Worm (Caenorhabditis elegans): ENCODE measurements around the gene B0507.1.

B0507.1 gene

ce11 chrV:8784485-8784884 is 8.1 kb downstream of the B0507.1 start:
- TF ChIP-seq pha-4 (tag; optimal IDR thresholded peaks at IDR 0.05) (peak; percentile 46), nhr-23 (tag; optimal IDR thresholded peaks at IDR 0.05) (no peak), elt-2 (tag; optimal IDR thresholded peaks at IDR 0.05) (peak; percentile 34)

- TF ChIP-seq jun-1 (tag; optimal IDR thresholded peaks at IDR 0.05) (no peak), lin-15B (tag; optimal IDR thresholded peaks at IDR 0.05) (peak; percentile 10), unc-62 (GFP tag; optimal IDR thresholded peaks at IDR 0.05) (no peak), pha-4 (tag; optimal IDR thresholded peaks at IDR 0.05) (peak; percentile 31), nhr-11 (tag; optimal IDR thresholded peaks at IDR 0.05) (no peak), ceh-9 (tag; optimal IDR thresholded peaks at IDR 0.05) (no peak), lin-39 (tag; optimal IDR thresholded peaks at IDR 0.05) (peak; percentile 34), ztf-11 (tag; optimal IDR thresholded peaks at IDR 0.05) (no peak), hmg-11 (tag; optimal IDR thresholded peaks at IDR 0.05) (peak; percentile 51), elt-3 (tag; optimal IDR thresholded peaks at IDR 0.05) (no peak), egl-27 (tag; optimal IDR thresholded peaks at IDR 0.05) (no peak), nhr-76 (tag; optimal IDR thresholded peaks at IDR 0.05) (no peak), sea-2 (GFP tag; optimal IDR thresholded peaks at IDR 0.05) (no peak), R02D3.7 (tag; optimal IDR thresholded peaks at IDR 0.05) (no peak), fos-1 (tag; optimal IDR thresholded peaks at IDR 0.05) (no peak), elt-2 (tag; optimal IDR thresholded peaks at IDR 0.05) (peak; percentile 52), elt-1 (tag; optimal IDR thresholded peaks at IDR 0.05) (no peak), ama-1 (optimal IDR thresholded peaks at IDR 0.05) (no peak), lsy-12 (tag; optimal IDR thresholded peaks at IDR 0.05) (no peak), nhr-25 (tag; optimal IDR thresholded peaks at IDR 0.05) (no peak), nhr-28 (tag; optimal IDR thresholded peaks at IDR 0.05) (no peak), nhr-43 (tag; optimal IDR thresholded peaks at IDR 0.05; ENCODE audit: poor library complexity, severe bottlenecking) (no peak), skn-1 (tag; optimal IDR thresholded peaks at IDR 0.05) (no peak), nhr-237 (tag; optimal IDR thresholded peaks at IDR 0.05) (no peak), ceh-82 (tag; optimal IDR thresholded peaks at IDR 0.05) (no peak), snpc-4 (tag; optimal IDR thresholded peaks at IDR 0.05) (no peak), aly-2 (tag; optimal IDR thresholded peaks at IDR 0.05) (no peak), nhr-12 (tag; optimal IDR thresholded peaks at IDR 0.05) (no peak), nhr-67 (tag; optimal IDR thresholded peaks at IDR 0.05) (no peak), egl-5 (tag; optimal IDR thresholded peaks at IDR 0.05) (no peak), nhr-23 (tag; optimal IDR thresholded peaks at IDR 0.05) (no peak), ceh-16 (tag; optimal IDR thresholded peaks at IDR 0.05) (no peak), pqm-1 (tag; optimal IDR thresholded peaks at IDR 0.05) (no peak), ceh-28 (tag; optimal IDR thresholded peaks at IDR 0.05) (no peak), eor-1 (tag; optimal IDR thresholded peaks at IDR 0.05) (no peak), daf-12 (tag; optimal IDR thresholded peaks at IDR 0.05) (no peak), nfya-1 (tag; optimal IDR thresholded peaks at IDR 0.05; ENCODE audit: insufficient read depth) (peak; percentile 12), nhr-77 (tag; optimal IDR thresholded peaks at IDR 0.05) (no peak), ztf-4 (tag; optimal IDR thresholded peaks at IDR 0.05) (no peak)
Measured at ce11 chrV:8785526-8785925, 9.2 kb downstream of the B0507.1 start.

- no peak for TF ChIP-seq unc-62 (GFP tag; optimal IDR thresholded peaks at IDR 0.05)
- TF ChIP-seq ceh-28 (tag; optimal IDR thresholded peaks at IDR 0.05): no peak
- no peak for TF ChIP-seq fkh-10 (GFP tag; optimal IDR thresholded peaks at IDR 0.05)
- TF ChIP-seq elt-2 (tag; optimal IDR thresholded peaks at IDR 0.05): no peak
- no peak for TF ChIP-seq skn-1 (tag; optimal IDR thresholded peaks at IDR 0.05)
- no peak for TF ChIP-seq nfya-1 (tag; optimal IDR thresholded peaks at IDR 0.05; ENCODE audit: insufficient read depth)
- no peak for TF ChIP-seq snpc-4 (tag; optimal IDR thresholded peaks at IDR 0.05)
- no peak for TF ChIP-seq ama-1 (optimal IDR thresholded peaks at IDR 0.05)
- TF ChIP-seq lin-39 (tag; optimal IDR thresholded peaks at IDR 0.05): no peak
Measured at ce11 chrV:8786245-8786644, 9.9 kb downstream of the B0507.1 start, which contains the start of gene sup-37. TSS of gene sup-37 (plus strand) at chrV:8786545.

- TF ChIP-seq nhr-43 (tag; optimal IDR thresholded peaks at IDR 0.05; ENCODE audit: poor library complexity, severe bottlenecking) (no peak), ztf-4 (tag; optimal IDR thresholded peaks at IDR 0.05) (no peak), jun-1 (tag; optimal IDR thresholded peaks at IDR 0.05) (no peak), nhr-28 (tag; optimal IDR thresholded peaks at IDR 0.05) (no peak), mml-1 (tag; optimal IDR thresholded peaks at IDR 0.05) (no peak), ztf-11 (tag; optimal IDR thresholded peaks at IDR 0.05) (no peak), nhr-76 (tag; optimal IDR thresholded peaks at IDR 0.05) (no peak), ama-1 (optimal IDR thresholded peaks at IDR 0.05) (no peak)
Measured at ce11 chrV:8789345-8789744, 13.0 kb downstream of the B0507.1 start.

All from whole organism, L3 larva.